Worm (Caenorhabditis elegans) whole organism, L3 larva: ENCODE data around the gene dop-5.

Source experiments
- ZK546.5 ChIP-seq: sonication (generic microtip); optimal IDR thresholded peaks from 2 replicates; lab custom pipeline; 2017; ENCODE audit warnings: missing biosample characterization, missing genetic modification characterization
- ama-1 ChIP-seq: fragments of 150-350 bp; optimal IDR thresholded peaks from 2 replicates; lab custom pipeline; 2018
- ceh-82 ChIP-seq: fragments of 150-350 bp; optimal IDR thresholded peaks from 2 replicates; lab custom pipeline; 2014; ENCODE audit warnings: missing biosample characterization, missing genetic modification characterization
- ceh-9 ChIP-seq: sonication (generic microtip); optimal IDR thresholded peaks from 2 replicates; lab custom pipeline; 2018; ENCODE audit warnings: missing biosample characterization, missing genetic modification characterization
- egl-27 ChIP-seq: sonication (generic microtip); optimal IDR thresholded peaks from 4 replicates; lab custom pipeline; 2017; ENCODE audit warnings: missing biosample characterization, missing genetic modification reagents, missing genetic modification characterization
- fos-1 ChIP-seq: fragments of 150-350 bp; optimal IDR thresholded peaks from 2 replicates; lab custom pipeline; 2014; ENCODE audit warnings: missing biosample characterization, missing genetic modification characterization
- lin-39 ChIP-seq: fragments of 150-350 bp; optimal IDR thresholded peaks from 2 replicates; lab custom pipeline; 2018; ENCODE audit warnings: missing biosample characterization, missing genetic modification reagents, missing genetic modification characterization
- nfya-1 ChIP-seq: sonication (generic microtip); optimal IDR thresholded peaks from 2 replicates; lab custom pipeline; 2017; ENCODE audit warnings: missing genetic modification characterization, mild to moderate bottlenecking, missing compliant biosample characterization, antibody characterized with exemption, moderate library complexity; ENCODE audit not compliant: insufficient read depth
- pha-4 ChIP-seq: fragments of 150-350 bp; optimal IDR thresholded peaks from 2 replicates; lab custom pipeline; 2014; ENCODE audit warnings: missing biosample characterization, missing genetic modification reagents, missing genetic modification characterization
- skn-1 ChIP-seq: fragments of 150-350 bp; optimal IDR thresholded peaks from 2 replicates; lab custom pipeline; 2014; ENCODE audit warnings: missing biosample characterization, missing genetic modification characterization
- snpc-4 ChIP-seq: fragments of 150-350 bp; optimal IDR thresholded peaks from 2 replicates; lab custom pipeline; 2014; ENCODE audit warnings: missing biosample characterization, missing genetic modification characterization
- unc-39 ChIP-seq: sonication (generic microtip); optimal IDR thresholded peaks from 4 replicates; lab custom pipeline; 2017; ENCODE audit warnings: missing biosample characterization, missing genetic modification characterization

DNA sequence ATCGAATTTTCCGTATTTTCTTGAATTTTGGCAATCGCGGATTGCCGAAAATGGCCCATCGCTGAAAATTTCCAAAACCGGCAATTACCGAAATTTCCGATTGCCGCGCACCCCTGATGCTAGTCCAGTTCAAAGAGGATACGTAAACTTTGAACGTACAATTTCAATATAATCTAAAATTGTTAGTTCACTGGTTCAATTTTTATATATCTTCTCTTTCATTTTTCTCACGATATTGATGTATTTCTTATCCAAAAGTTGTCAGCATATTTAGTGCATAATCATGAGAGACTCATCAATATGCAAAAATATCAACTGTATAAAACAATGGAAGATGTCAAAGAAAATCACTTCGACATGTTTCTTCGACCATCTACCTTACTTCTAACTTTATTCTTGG, 32.6 kb upstream of the dop-5 start, which contains the start of gene nas-17:
- TF ChIP-seq unc-39 (tag; lab: Kevin White, UChicago), result no peak
- TF ChIP-seq lin-39 (tag; lab: Kevin White, UChicago), result no peak
- no peak for TF ChIP-seq egl-27 (tag; lab: Kevin White, UChicago)
- no peak for TF ChIP-seq ama-1 (lab: Kevin White, UChicago)
- no peak for TF ChIP-seq fos-1 (tag; lab: Kevin White, UChicago)
- TF ChIP-seq pha-4 (tag; lab: Kevin White, UChicago), result no peak
- no peak for TF ChIP-seq ceh-82 (tag; lab: Kevin White, UChicago)
- TF ChIP-seq nfya-1 (tag; lab: Kevin White, UChicago), result no peak
- TF ChIP-seq ceh-9 (tag; lab: Kevin White, UChicago), result no peak
- no peak for TF ChIP-seq ZK546.5 (tag; lab: Kevin White, UChicago)
- no peak for TF ChIP-seq snpc-4 (tag; lab: Kevin White, UChicago)
- no peak for TF ChIP-seq skn-1 (tag; lab: Kevin White, UChicago)
